Worm (Caenorhabditis elegans): ENCODE data around the gene aqp-6.

The aqp-6 gene

DNA sequence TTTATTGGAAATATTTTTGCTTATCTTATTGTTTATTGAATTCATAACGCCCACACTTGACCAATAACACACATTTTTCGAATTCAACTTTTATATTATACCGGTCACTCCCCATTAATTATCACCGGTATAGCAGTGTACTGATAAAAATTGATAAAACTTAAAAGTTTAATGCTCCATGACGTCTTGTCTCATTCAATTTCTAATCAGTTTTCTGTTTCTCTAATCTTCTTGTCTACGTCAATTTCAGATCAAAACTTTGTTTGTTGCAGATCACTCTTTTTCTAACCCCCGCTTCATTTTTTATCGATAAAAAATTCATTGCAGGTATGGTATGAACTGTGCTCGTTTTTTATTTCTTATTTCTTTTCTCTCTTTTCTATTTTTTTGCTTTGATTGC is 45.5 kb downstream of the aqp-6 start (continued):
- TF ChIP-seq Y75B8A.6 (GFP tag; IDR thresholded peaks at IDR 0.05) (no peak), lsy-2 (tag; optimal IDR thresholded peaks at IDR 0.05) (peak in 1 of 2 experiments; percentile 21), ctbp-1 (GFP tag; IDR thresholded peaks at IDR 0.05) (no peak), fos-1 (tag; optimal IDR thresholded peaks at IDR 0.05) (no peak), unc-62 (GFP tag; optimal IDR thresholded peaks at IDR 0.05 in 1 of 2) (no peak), unc-62 (tag; optimal IDR thresholded peaks at IDR 0.05) (no peak), dmd-9 (GFP tag; IDR thresholded peaks at IDR 0.05) (no peak), zip-2 (tag; optimal IDR thresholded peaks at IDR 0.05) (no peak), hlh-30 (tag; optimal IDR thresholded peaks at IDR 0.05; ENCODE audit: insufficient read depth) (peak; percentile 10), hlh-11 (tag; optimal IDR thresholded peaks at IDR 0.05) (peak; percentile 92), nhr-48 (tag; optimal IDR thresholded peaks at IDR 0.05) (peak; percentile 74), hmg-1.1 (GFP tag; IDR thresholded peaks at IDR 0.05) (no peak), daf-16 (GFP tag; optimal IDR thresholded peaks at IDR 0.05) (peak in 1 of 2 experiments; percentile 35), daf-16 (tag; optimal IDR thresholded peaks at IDR 0.05) (peak; percentile 96), ZK546.5 (tag; optimal IDR thresholded peaks at IDR 0.05) (no peak), pha-4 (GFP tag; IDR thresholded peaks at IDR 0.05) (0 out of 2 replicates have a peak, but pooled peaks have one; percentile 34), pha-4 (tag; optimal IDR thresholded peaks at IDR 0.05) (no peak), pqm-1 (tag; optimal IDR thresholded peaks at IDR 0.05) (peak; percentile 98), tra-1 (GFP tag; IDR thresholded peaks at IDR 0.05) (peak; percentile 80), unc-130 (GFP tag; optimal IDR thresholded peaks at IDR 0.05) (no peak), nhr-77 (tag; optimal IDR thresholded peaks at IDR 0.05) (peak; percentile 82), cey-2 (tag; optimal IDR thresholded peaks at IDR 0.05; ENCODE audit: borderline replicate concordance, insufficient read depth) (no peak), T20F7.1 (GFP tag; optimal IDR thresholded peaks at IDR 0.05) (peak; percentile 4), lin-38 (GFP tag; IDR thresholded peaks at IDR 0.05) (no peak), mep-1 (tag; optimal IDR thresholded peaks at IDR 0.05) (peak; percentile 4), hif-1 (tag; optimal IDR thresholded peaks at IDR 0.05) (peak in 1 of 2 experiments; percentile 0)

DNA sequence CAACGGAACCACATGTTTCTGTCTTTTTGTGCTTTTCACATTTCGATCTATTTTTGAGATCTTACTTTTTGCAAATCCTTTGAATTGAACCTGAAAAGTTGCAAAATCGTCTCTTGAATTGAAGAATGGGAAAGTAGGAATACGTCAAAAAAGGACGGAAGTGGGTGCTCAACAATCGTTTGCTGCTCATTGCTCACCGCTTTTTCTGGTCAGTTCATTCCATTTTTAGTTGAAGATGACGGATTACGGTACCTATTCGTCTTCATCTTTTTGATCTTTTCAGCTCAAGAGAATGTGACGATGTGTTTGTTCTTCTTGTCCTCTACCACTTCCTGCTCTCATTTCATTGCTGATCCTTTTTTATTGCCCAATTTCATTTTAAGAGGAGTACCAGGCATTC is 46.9 kb downstream of the aqp-6 start, which contains the start of gene C05A2.4:
Gene C05A2.4, plus strand, starts transcription at position 301 of the 400 bp plus-strand sequence.
- TF ChIP-seq dmd-8 (GFP tag; IDR thresholded peaks at IDR 0.05) = no peak
- no peak for TF ChIP-seq lin-39 (tag; optimal IDR thresholded peaks at IDR 0.05)

- TF ChIP-seq ztf-11 (tag; optimal IDR thresholded peaks at IDR 0.05) (no peak), unc-62 (GFP tag; optimal IDR thresholded peaks at IDR 0.05 in 1 of 2) (peak in 1 of 2 experiments; percentile 79), unc-62 (tag; optimal IDR thresholded peaks at IDR 0.05) (no peak), aha-1 (tag) (peak; percentile 52)
These were observed 50.9 kb downstream of the aqp-6 start for ce11 chrV:10699122-10699521.
